Fruit fly (Drosophila melanogaster) whole organism, wandering third instar larva: ENCODE measurements around the gene RanBP3.

Source experiments
- Abd-B ChIP-seq: fragments of >200 bp; optimal IDR thresholded peaks from 2 replicates; lab custom pipeline; 2017; ENCODE audit warnings: missing biosample characterization, missing genetic modification characterization
- CG32264 ChIP-seq: fragments of 200-800 bp; sonication (Bioruptor generic); optimal IDR thresholded peaks from 2 replicates; lab custom pipeline; 2016; ENCODE audit warnings: missing biosample characterization, missing genetic modification characterization
- CG9705 ChIP-seq: fragments of 200-800 bp; sonication (Bioruptor generic); optimal IDR thresholded peaks from 2 replicates; lab custom pipeline; 2018; ENCODE audit warnings: missing biosample characterization, mild to moderate bottlenecking, missing genetic modification characterization
- CrebA ChIP-seq: fragments of 200-800 bp; sonication (Bioruptor generic); optimal IDR thresholded peaks from 2 replicates; lab custom pipeline; 2016; ENCODE audit warnings: missing biosample characterization, mild to moderate bottlenecking, missing genetic modification characterization, borderline replicate concordance
- Dfd ChIP-seq: fragments of >200 bp; optimal IDR thresholded peaks from 2 replicates; lab custom pipeline; 2017; ENCODE audit warnings: missing biosample characterization, missing genetic modification characterization
- Dif ChIP-seq: fragments of 200-275, 200-300 bp; sonication (Bioruptor generic); optimal IDR thresholded peaks from 2 replicates; lab custom pipeline; 2018; ENCODE audit warnings: missing biosample characterization, missing genetic modification characterization; ENCODE audit not compliant: partially characterized antibody
- GATAd ChIP-seq: sonication (Bioruptor generic); optimal IDR thresholded peaks from 2 replicates; lab custom pipeline; 2016; ENCODE audit warnings: missing biosample characterization, missing genetic modification characterization
- HLH106 ChIP-seq: fragments of 200-800 bp; optimal IDR thresholded peaks from 3 replicates; lab custom pipeline; 2019; ENCODE audit warnings: missing biosample characterization, mild to moderate bottlenecking, missing genetic modification characterization, moderate library complexity
- Hnf4 ChIP-seq: fragments of 200-800 bp; sonication (Bioruptor generic); optimal IDR thresholded peaks from 2 replicates; lab custom pipeline; 2016; ENCODE audit warnings: missing biosample characterization, mild to moderate bottlenecking, missing genetic modification characterization
- Hr78 ChIP-seq: fragments of >200 bp; optimal IDR thresholded peaks from 2 replicates; lab custom pipeline; 2017; ENCODE audit warnings: missing biosample characterization, missing genetic modification characterization
- Hr83 ChIP-seq: fragments of 200-300 bp; sonication (Bioruptor generic); optimal IDR thresholded peaks from 2 replicates; lab custom pipeline; 2016; ENCODE audit warnings: missing biosample characterization, mild to moderate bottlenecking, missing genetic modification characterization, moderate library complexity; ENCODE audit not compliant: poor library complexity, severe bottlenecking
- Jra ChIP-seq: sonication (Bioruptor generic); optimal IDR thresholded peaks from 2 replicates; lab custom pipeline; 2016; ENCODE audit warnings: missing biosample characterization, missing genetic modification characterization
- Mio ChIP-seq: sonication (Bioruptor generic); optimal IDR thresholded peaks from 2 replicates; lab custom pipeline; 2016; ENCODE audit warnings: missing biosample characterization, missing genetic modification characterization
- Myc ChIP-seq: fragments of >200 bp; optimal IDR thresholded peaks from 2 replicates; lab custom pipeline; 2017
- N ChIP-seq: fragments of >200 bp; optimal IDR thresholded peaks from 2 replicates; lab custom pipeline; 2018; ENCODE audit warnings: missing biosample characterization, missing external identifiers, missing genetic modification characterization
- OdsH ChIP-seq: fragments of 200-800 bp; sonication (Bioruptor generic); optimal IDR thresholded peaks from 2 replicates; lab custom pipeline; 2016; ENCODE audit warnings: missing biosample characterization, mild to moderate bottlenecking, missing genetic modification characterization
- Rel ChIP-seq, 2 experiments: fragments of 200-800 bp; sonication (Bioruptor generic) in 1 of 2; optimal IDR thresholded peaks; 2 replicates in 1 of 2; 3 replicates in 1 of 2; lab custom pipeline; 2016 to 2019; ENCODE audit warnings: mild to moderate bottlenecking in 2 of 2, missing biosample characterization in 2 of 2, missing genetic modification characterization in 2 of 2, moderate library complexity in 1 of 2
- Sp1 ChIP-seq: fragments of 200-800 bp; sonication (Bioruptor generic); optimal IDR thresholded peaks from 3 replicates; lab custom pipeline; 2019; ENCODE audit warnings: missing biosample characterization, mild to moderate bottlenecking, missing genetic modification characterization, moderate library complexity
- Vsx2 ChIP-seq: fragments of 200-300, 225-300 bp; sonication (Bioruptor generic); optimal IDR thresholded peaks from 2 replicates; lab custom pipeline; 2018; ENCODE audit warnings: missing biosample characterization, missing genetic modification characterization; ENCODE audit not compliant: partially characterized antibody
- br ChIP-seq: fragments of 200-800 bp; sonication (Bioruptor generic); optimal IDR thresholded peaks from 2 replicates; lab custom pipeline; 2016; ENCODE audit warnings: missing biosample characterization, missing genetic modification characterization
- brk ChIP-seq: fragments of 200-800 bp; sonication (Bioruptor generic); optimal IDR thresholded peaks from 2 replicates; lab custom pipeline; 2016; ENCODE audit warnings: missing biosample characterization, mild to moderate bottlenecking, missing genetic modification characterization
- dl ChIP-seq, 2 experiments: fragments of 175-275, 200-275 bp in 1 of 2; fragments of 200-275 bp in 1 of 2; sonication (Bioruptor generic); optimal IDR thresholded peaks; lab custom pipeline; 2018; ENCODE audit warnings: mild to moderate bottlenecking in 2 of 2, missing biosample characterization in 2 of 2, missing genetic modification characterization in 2 of 2, moderate library complexity in 2 of 2; ENCODE audit not compliant: partially characterized antibody in 2 of 2, insufficient read depth in 1 of 2
- dmrt93B ChIP-seq: fragments of 200-800 bp; sonication (Bioruptor generic); optimal IDR thresholded peaks from 2 replicates; lab custom pipeline; 2018; ENCODE audit warnings: missing biosample characterization, mild to moderate bottlenecking, missing genetic modification characterization
- dsf ChIP-seq: sonication (Bioruptor generic); optimal IDR thresholded peaks from 2 replicates; lab custom pipeline; 2016; ENCODE audit warnings: missing biosample characterization, missing genetic modification characterization, borderline replicate concordance
- ey ChIP-seq: fragments of 200-800 bp; sonication (Bioruptor generic); optimal IDR thresholded peaks from 2 replicates; lab custom pipeline; 2016; ENCODE audit warnings: missing biosample characterization, missing genetic modification characterization
- foxo ChIP-seq, 2 experiments: fragments of 200-800 bp; sonication (Bioruptor generic); optimal IDR thresholded peaks; 2 replicates in 1 of 2; 3 replicates in 1 of 2; lab custom pipeline; 2016 to 2017; ENCODE audit warnings: missing biosample characterization in 2 of 2, missing genetic modification characterization in 2 of 2
- fru ChIP-seq: fragments of 200-800 bp; sonication (Bioruptor generic); optimal IDR thresholded peaks from 3 replicates; lab custom pipeline; 2016; ENCODE audit warnings: missing biosample characterization, mild to moderate bottlenecking, missing genetic modification characterization
- h ChIP-seq: fragments of 200-800 bp; sonication (Bioruptor generic); optimal IDR thresholded peaks from 3 replicates; lab custom pipeline; 2016; ENCODE audit warnings: missing biosample characterization, mild to moderate bottlenecking, missing genetic modification characterization
- jim ChIP-seq: fragments of 175-275, 200-325 bp; sonication (Bioruptor generic); optimal IDR thresholded peaks from 2 replicates; lab custom pipeline; 2016; ENCODE audit warnings: missing biosample characterization, mild to moderate bottlenecking, missing genetic modification characterization
- lola ChIP-seq: fragments of >200 bp; optimal IDR thresholded peaks from 2 replicates; lab custom pipeline; 2017; ENCODE audit warnings: missing biosample characterization, missing genetic modification characterization
- pan ChIP-seq: fragments of >200 bp; optimal IDR thresholded peaks from 2 replicates; lab custom pipeline; 2017
- psq ChIP-seq: fragments of 200-800 bp; sonication (Bioruptor generic); optimal IDR thresholded peaks from 3 replicates; lab custom pipeline; 2017; ENCODE audit warnings: missing biosample characterization, mild to moderate bottlenecking, missing genetic modification characterization, moderate library complexity
- rgr ChIP-seq: fragments of 200-800 bp; sonication (Bioruptor generic); optimal IDR thresholded peaks from 3 replicates; lab custom pipeline; 2016; ENCODE audit warnings: missing biosample characterization, mild to moderate bottlenecking, missing genetic modification characterization
- sage ChIP-seq: fragments of 200-800 bp; sonication (Bioruptor generic); optimal IDR thresholded peaks from 2 replicates; lab custom pipeline; 2016; ENCODE audit warnings: missing biosample characterization, mild to moderate bottlenecking, missing genetic modification characterization
- sv ChIP-seq: fragments of 200-800 bp; sonication (Bioruptor generic); optimal IDR thresholded peaks from 3 replicates; lab custom pipeline; 2016; ENCODE audit warnings: missing biosample characterization, missing genetic modification characterization
- tai ChIP-seq: sonication (Bioruptor generic); optimal IDR thresholded peaks from 2 replicates; lab custom pipeline; 2016; ENCODE audit warnings: missing biosample characterization, missing genetic modification characterization
- usp ChIP-seq: fragments of >200 bp; optimal IDR thresholded peaks from 2 replicates; lab custom pipeline; 2017; ENCODE audit warnings: missing biosample characterization, missing genetic modification characterization
- woc ChIP-seq: sonication (Bioruptor generic); optimal IDR thresholded peaks from 2 replicates; lab custom pipeline; 2016; ENCODE audit warnings: missing biosample characterization, mild to moderate bottlenecking, missing genetic modification characterization

The RanBP3 gene

dm6 chr3R:23723381-23724034 is 29.1 kb downstream of the RanBP3 start:
- peak in 1 of 2 experiments; percentile 51 for TF ChIP-seq foxo (GFP tag; optimal IDR thresholded peaks at IDR 0.05; lab: Kevin White, UChicago)
- no peak for TF ChIP-seq brk
- TF ChIP-seq Vsx2 (GFP tag; lab: Kevin White, UChicago) = no peak
- TF ChIP-seq jim = no peak
- no peak for TF ChIP-seq Dfd (GFP tag; lab: Kevin White, UChicago)
- no peak for TF ChIP-seq dsf (GFP tag; lab: Kevin White, UChicago)
- TF ChIP-seq Hnf4 (GFP tag; lab: Kevin White, UChicago) = no peak
- TF ChIP-seq psq = no peak
- no peak for TF ChIP-seq Myc
- TF ChIP-seq GATAd (GFP tag; lab: Kevin White, UChicago) = no peak
- no peak for TF ChIP-seq CG32264 (GFP tag; lab: Kevin White, UChicago)
- no peak for TF ChIP-seq lola (GFP tag; lab: Kevin White, UChicago)
- TF ChIP-seq sv (GFP tag; lab: Kevin White, UChicago) = no peak
- TF ChIP-seq Jra (GFP tag; lab: Kevin White, UChicago) = peak; percentile 17
- TF ChIP-seq HLH106 (tag; lab: Kevin White, UChicago) = peak; percentile 10
- TF ChIP-seq usp (GFP tag; lab: Kevin White, UChicago) = no peak
- no peak for TF ChIP-seq Hr78 (GFP tag; lab: Kevin White, UChicago)
- peak; percentile 15 for TF ChIP-seq rgr (GFP tag; lab: Kevin White, UChicago)
- TF ChIP-seq br (GFP tag; lab: Kevin White, UChicago) = peak; percentile 11
- peak; percentile 70 for TF ChIP-seq Hr83 (GFP tag; lab: Kevin White, UChicago)
- no peak for TF ChIP-seq Mio (GFP tag; lab: Kevin White, UChicago)
- peak; percentile 2 for TF ChIP-seq Sp1
- TF ChIP-seq Rel (GFP tag; optimal IDR thresholded peaks at IDR 0.05; lab: Kevin White, UChicago) = no peak
- TF ChIP-seq Rel (tag; optimal IDR thresholded peaks at IDR 0.05; lab: Kevin White, UChicago) = no peak
- peak; percentile 24 for TF ChIP-seq fru (GFP tag; lab: Kevin White, UChicago)
- TF ChIP-seq tai (GFP tag; lab: Kevin White, UChicago) = peak; percentile 51
- peak; percentile 34 for TF ChIP-seq sage (GFP tag; lab: Kevin White, UChicago)
- peak; percentile 45 for TF ChIP-seq h (GFP tag; lab: Kevin White, UChicago)
- no peak for TF ChIP-seq dmrt93B (GFP tag; lab: Kevin White, UChicago)
- no peak for TF ChIP-seq CG9705 (GFP tag; lab: Kevin White, UChicago)
- TF ChIP-seq Abd-B = no peak
- TF ChIP-seq pan (lab: Kevin White, UChicago) = no peak
- peak; percentile 74 for TF ChIP-seq Dif
- no peak for TF ChIP-seq ey
- TF ChIP-seq CrebA (GFP tag; lab: Kevin White, UChicago) = no peak
- no peak for TF ChIP-seq OdsH (GFP tag; lab: Kevin White, UChicago)
- TF ChIP-seq N (GFP tag; lab: Kevin White, UChicago) = no peak
- TF ChIP-seq dl (GFP tag; optimal IDR thresholded peaks at IDR 0.05; lab: Kevin White, UChicago; ENCODE audit: insufficient read depth in 1 of 2, partially characterized antibody in 2 of 2) = peak; percentile 22 to 38
- no peak for TF ChIP-seq woc (GFP tag; lab: Kevin White, UChicago)

dm6 chr3R:23722680-23723372 is 29.8 kb downstream of the RanBP3 start, which contains the start of gene CG10365:
Gene CG10365, plus strand, starts transcription at chr3R:23723331.
- peak in 1 of 2 experiments; percentile 91 for TF ChIP-seq foxo (GFP tag; optimal IDR thresholded peaks at IDR 0.05; lab: Kevin White, UChicago)
- peak; percentile 81 for TF ChIP-seq fru (GFP tag; lab: Kevin White, UChicago)
- TF ChIP-seq Mio (GFP tag; lab: Kevin White, UChicago) = no peak
- TF ChIP-seq Hr78 (GFP tag; lab: Kevin White, UChicago) = no peak
- TF ChIP-seq Hr83 (GFP tag; lab: Kevin White, UChicago) = no peak
- no peak for TF ChIP-seq N (GFP tag; lab: Kevin White, UChicago)
- no peak for TF ChIP-seq usp (GFP tag; lab: Kevin White, UChicago)
- TF ChIP-seq CG9705 (GFP tag; lab: Kevin White, UChicago) = peak; percentile 21
- peak; percentile 53 for TF ChIP-seq woc (GFP tag; lab: Kevin White, UChicago)
- TF ChIP-seq rgr (GFP tag; lab: Kevin White, UChicago) = peak; percentile 85
- peak; percentile 18 for TF ChIP-seq Vsx2 (GFP tag; lab: Kevin White, UChicago)
- peak; percentile 50 to 80 for TF ChIP-seq dl (GFP tag; optimal IDR thresholded peaks at IDR 0.05; lab: Kevin White, UChicago; ENCODE audit: insufficient read depth in 1 of 2, partially characterized antibody in 2 of 2)
- no peak for TF ChIP-seq lola (GFP tag; lab: Kevin White, UChicago)
- peak; percentile 91 for TF ChIP-seq OdsH (GFP tag; lab: Kevin White, UChicago)
- TF ChIP-seq HLH106 (tag; lab: Kevin White, UChicago) = peak; percentile 76
- no peak for TF ChIP-seq CG32264 (GFP tag; lab: Kevin White, UChicago)
- peak; percentile 88 for TF ChIP-seq Dif
- peak; percentile 43 for TF ChIP-seq ey
- TF ChIP-seq Jra (GFP tag; lab: Kevin White, UChicago) = no peak
- no peak for TF ChIP-seq dsf (GFP tag; lab: Kevin White, UChicago)
- TF ChIP-seq GATAd (GFP tag; lab: Kevin White, UChicago) = no peak
- TF ChIP-seq Myc = no peak
- TF ChIP-seq h (GFP tag; lab: Kevin White, UChicago) = peak; percentile 76
- no peak for TF ChIP-seq Abd-B
- no peak for TF ChIP-seq pan (lab: Kevin White, UChicago)
- TF ChIP-seq CrebA (GFP tag; lab: Kevin White, UChicago) = no peak
- TF ChIP-seq Hnf4 (GFP tag; lab: Kevin White, UChicago) = peak; percentile 52
- TF ChIP-seq sage (GFP tag; lab: Kevin White, UChicago) = no peak
- peak; percentile 69 for TF ChIP-seq brk
- peak; percentile 85 for TF ChIP-seq psq
- peak; percentile 35 for TF ChIP-seq dmrt93B (GFP tag; lab: Kevin White, UChicago)
- no peak for TF ChIP-seq Dfd (GFP tag; lab: Kevin White, UChicago)
- peak; percentile 7 for TF ChIP-seq tai (GFP tag; lab: Kevin White, UChicago)
- TF ChIP-seq jim = no peak
- TF ChIP-seq sv (GFP tag; lab: Kevin White, UChicago) = no peak
- TF ChIP-seq Sp1 = peak; percentile 93
- TF ChIP-seq Rel (GFP tag; optimal IDR thresholded peaks at IDR 0.05; lab: Kevin White, UChicago) = no peak
- TF ChIP-seq Rel (tag; optimal IDR thresholded peaks at IDR 0.05; lab: Kevin White, UChicago) = peak; percentile 2
